Worm (Caenorhabditis elegans) whole organism, L1 larva: ENCODE measurements around the gene sru-29.

Experiments used
- C16A3.4 ChIP-seq: fragments of 150-350 bp; optimal IDR thresholded peaks from 2 replicates; lab custom pipeline; 2014; ENCODE audit warnings: missing biosample characterization, missing genetic modification characterization
- F16B12.6 ChIP-seq: fragments of 150-350 bp; optimal IDR thresholded peaks from 2 replicates; lab custom pipeline; 2014; ENCODE audit warnings: missing biosample characterization, missing genetic modification characterization
- alr-1 ChIP-seq: fragments of 200-800 bp; sonication (Bioruptor generic); optimal IDR thresholded peaks from 2 replicates; lab custom pipeline; 2018; ENCODE audit warnings: borderline replicate concordance, mild to moderate bottlenecking, missing genetic modification characterization, missing compliant biosample characterization
- aly-2 ChIP-seq: fragments of 150-350 bp; optimal IDR thresholded peaks from 2 replicates; lab custom pipeline; 2014; ENCODE audit warnings: missing biosample characterization, missing genetic modification characterization
- ama-1 ChIP-seq: fragments of 150-350 bp; optimal IDR thresholded peaks from 2 replicates; lab custom pipeline; 2014
- ceh-8 ChIP-seq: fragments of 200-800 bp; sonication (Bioruptor generic); optimal IDR thresholded peaks from 2 replicates; lab custom pipeline; 2018; ENCODE audit warnings: mild to moderate bottlenecking, missing genetic modification characterization, moderate library complexity, missing compliant biosample characterization
- ceh-88 ChIP-seq: fragments of 200-800 bp; sonication (Bioruptor generic); IDR thresholded peaks from 2 replicates; pipeline ENCODE4 v1.3.6; 2022; ENCODE audit warnings: missing genetic modification characterization, missing compliant biosample characterization
- ces-1 ChIP-seq: fragments of 150-350 bp; optimal IDR thresholded peaks from 2 replicates; lab custom pipeline; 2014; ENCODE audit warnings: missing biosample characterization, missing genetic modification reagents, missing genetic modification characterization
- dsc-1 ChIP-seq: sonication (generic microtip); optimal IDR thresholded peaks from 2 replicates; lab custom pipeline; 2016; ENCODE audit warnings: mild to moderate bottlenecking, missing genetic modification characterization, missing compliant biosample characterization
- efl-1 ChIP-seq, 4 experiments: fragments of 150-350 bp; optimal IDR thresholded peaks in 3 of 4; peaks in 1 of 4; 1 replicate in 1 of 4; 2 replicates in 3 of 4; lab custom pipeline; 2014; ENCODE audit warnings: missing biosample characterization in 2 of 4, missing genetic modification characterization in 2 of 4, missing genetic modification reagents in 2 of 4
- egl-13 ChIP-seq: sonication (generic microtip); optimal IDR thresholded peaks from 2 replicates; lab custom pipeline; 2016; ENCODE audit warnings: missing genotype, missing genetic modification reagents, missing genetic modification characterization, missing compliant biosample characterization
- egl-27 ChIP-seq, 2 experiments: fragments of 150-350 bp in 1 of 2; sonication (generic microtip); optimal IDR thresholded peaks; 3 replicates each; lab custom pipeline; 2017 to 2018; ENCODE audit warnings: missing biosample characterization in 2 of 2, missing genetic modification characterization in 2 of 2, missing genetic modification reagents in 2 of 2
- fkh-10 ChIP-seq: sonication (generic microtip); optimal IDR thresholded peaks from 2 replicates; lab custom pipeline; 2017; ENCODE audit warnings: missing biosample characterization, missing genetic modification reagents, missing genetic modification characterization
- fkh-4 ChIP-seq: sonication (generic microtip); optimal IDR thresholded peaks from 2 replicates; lab custom pipeline; 2016; ENCODE audit warnings: missing compliant biosample characterization, missing genetic modification characterization, borderline replicate concordance
- fkh-8 ChIP-seq: sonication (generic microtip); optimal IDR thresholded peaks from 2 replicates; lab custom pipeline; 2016; ENCODE audit warnings: mild to moderate bottlenecking, missing genetic modification characterization, missing compliant biosample characterization
- grh-1 ChIP-seq: fragments of 200-800 bp; sonication (Bioruptor generic); IDR thresholded peaks from 2 replicates; pipeline ENCODE4 v1.3.6; 2022; ENCODE audit warnings: missing genetic modification reagents, missing genetic modification characterization, missing compliant biosample characterization
- hlh-17 ChIP-seq: fragments of 200-800 bp; sonication (Bioruptor generic); optimal IDR thresholded peaks from 2 replicates; lab custom pipeline; 2018; ENCODE audit warnings: missing genetic modification characterization, mild to moderate bottlenecking, missing compliant biosample characterization, moderate library complexity, borderline replicate concordance
- hlh-4 ChIP-seq: sonication (generic microtip); optimal IDR thresholded peaks from 2 replicates; lab custom pipeline; 2016; ENCODE audit warnings: mild to moderate bottlenecking, missing genetic modification characterization, missing compliant biosample characterization
- lin-14 ChIP-seq: fragments of 200-800 bp; sonication (Bioruptor generic); optimal IDR thresholded peaks from 2 replicates; lab custom pipeline; 2018; ENCODE audit warnings: mild to moderate bottlenecking, missing genetic modification characterization, moderate library complexity, missing compliant biosample characterization
- lin-35 ChIP-seq, 2 experiments: fragments of 150-350 bp; optimal IDR thresholded peaks; 2 replicates each; lab custom pipeline; 2014; ENCODE audit warnings: missing biosample characterization in 2 of 2, missing genetic modification characterization in 2 of 2, missing genetic modification reagents in 2 of 2
- lsy-2 ChIP-seq, 2 experiments: fragments of 150-350 bp; optimal IDR thresholded peaks; 2 replicates each; lab custom pipeline; 2014; ENCODE audit warnings: missing biosample characterization in 2 of 2, missing genetic modification characterization in 2 of 2
- mab-9 ChIP-seq: fragments of 200-800 bp; sonication (Bioruptor generic); IDR thresholded peaks from 2 replicates; pipeline ENCODE4 v1.3.6; 2022; ENCODE audit warnings: missing genetic modification reagents, missing genetic modification characterization, missing compliant biosample characterization
- mdl-1 ChIP-seq, 2 experiments: fragments of 150-350 bp; optimal IDR thresholded peaks; 2 replicates each; lab custom pipeline; 2014 to 2017; ENCODE audit warnings: missing biosample characterization in 2 of 2, missing genetic modification characterization in 2 of 2, inconsistent platforms in 1 of 2
- nhr-11 ChIP-seq: fragments of 150-350 bp; optimal IDR thresholded peaks from 2 replicates; lab custom pipeline; 2014; ENCODE audit warnings: missing biosample characterization, missing genetic modification characterization
- nhr-20 ChIP-seq: sonication (generic microtip); optimal IDR thresholded peaks from 2 replicates; lab custom pipeline; 2016; ENCODE audit warnings: mild to moderate bottlenecking, missing genetic modification characterization, missing compliant biosample characterization
- nhr-237 ChIP-seq: fragments of 150-350 bp; optimal IDR thresholded peaks from 2 replicates; lab custom pipeline; 2014; ENCODE audit warnings: missing biosample characterization, missing genetic modification characterization
- nhr-47 ChIP-seq: sonication (generic microtip); optimal IDR thresholded peaks from 2 replicates; lab custom pipeline; 2016; ENCODE audit warnings: mild to moderate bottlenecking, missing genetic modification characterization, moderate library complexity, missing compliant biosample characterization
- nhr-76 ChIP-seq: sonication (generic microtip); optimal IDR thresholded peaks from 2 replicates; lab custom pipeline; 2017; ENCODE audit warnings: missing biosample characterization, missing genetic modification characterization
- nhr-84 ChIP-seq: sonication (generic microtip); optimal IDR thresholded peaks from 2 replicates; lab custom pipeline; 2017; ENCODE audit warnings: missing biosample characterization, missing genetic modification characterization
- nhr-85 ChIP-seq: sonication (generic microtip); peaks from one replicate; lab custom pipeline; 2016; ENCODE audit warnings: missing genetic modification characterization, inconsistent platforms, missing compliant biosample characterization
- nhr-90 ChIP-seq: sonication (generic microtip); optimal IDR thresholded peaks from 2 replicates; lab custom pipeline; 2016; ENCODE audit warnings: mild to moderate bottlenecking, missing genetic modification characterization, missing compliant biosample characterization; ENCODE audit not compliant: poor library complexity
- pag-3 ChIP-seq: sonication (generic microtip); optimal IDR thresholded peaks from 2 replicates; lab custom pipeline; 2017; ENCODE audit warnings: missing genetic modification characterization, mild to moderate bottlenecking, missing compliant biosample characterization, antibody characterized with exemption, borderline replicate concordance; ENCODE audit not compliant: insufficient read depth
- pqm-1 ChIP-seq: sonication (generic microtip); optimal IDR thresholded peaks from 3 replicates; lab custom pipeline; 2017; ENCODE audit warnings: missing biosample characterization, missing genetic modification characterization
- rnt-1 ChIP-seq: sonication (generic microtip); optimal IDR thresholded peaks from 2 replicates; lab custom pipeline; 2016; ENCODE audit warnings: mild to moderate bottlenecking, missing genetic modification characterization, moderate library complexity, missing compliant biosample characterization
- snpc-4 ChIP-seq: fragments of 150-350 bp; optimal IDR thresholded peaks from 2 replicates; lab custom pipeline; 2014; ENCODE audit warnings: missing biosample characterization, missing genetic modification characterization
- swsn-7 ChIP-seq: sonication (generic microtip); optimal IDR thresholded peaks from 2 replicates; lab custom pipeline; 2016; ENCODE audit warnings: missing genetic modification characterization, missing compliant biosample characterization
- unc-98 ChIP-seq: fragments of 200-800 bp; sonication (Bioruptor generic); IDR thresholded peaks from 2 replicates; pipeline ENCODE4 v1.3.6; 2022; ENCODE audit warnings: missing genetic modification characterization, missing compliant biosample characterization
- xbp-1 ChIP-seq: sonication (generic microtip); optimal IDR thresholded peaks from 2 replicates; lab custom pipeline; 2016; ENCODE audit warnings: missing genetic modification characterization, missing compliant biosample characterization
- zip-4 ChIP-seq: fragments of 200-800 bp; sonication (Bioruptor generic); optimal IDR thresholded peaks from 2 replicates; lab custom pipeline; 2018; ENCODE audit warnings: mild to moderate bottlenecking, missing genetic modification characterization, moderate library complexity, missing compliant biosample characterization
- ztf-11 ChIP-seq, 2 experiments: sonication (generic microtip); optimal IDR thresholded peaks; 2 replicates each; lab custom pipeline; 2016 to 2017; ENCODE audit warnings: missing genetic modification characterization in 2 of 2, missing biosample characterization in 1 of 2, missing compliant biosample characterization in 1 of 2
- ztf-4 ChIP-seq: fragments of 150-350 bp; optimal IDR thresholded peaks from 2 replicates; lab custom pipeline; 2014; ENCODE audit warnings: missing biosample characterization, missing genetic modification characterization

Gene sru-29

ce11 chrV:9771311-9771710, 39.9 kb upstream of the sru-29 start:
- no peak for TF ChIP-seq nhr-47 (tag; lab: Kevin White, UChicago)
- no peak for TF ChIP-seq nhr-76 (tag; lab: Kevin White, UChicago)
- TF ChIP-seq fkh-4 (tag; lab: Kevin White, UChicago), result no peak
- TF ChIP-seq nhr-85 (tag; lab: Kevin White, UChicago), result no peak
- no peak for TF ChIP-seq fkh-10 (GFP tag; lab: Kevin White, UChicago)
- TF ChIP-seq aly-2, result no peak
- no peak for TF ChIP-seq lin-14 (GFP tag; lab: Kevin White, UChicago)
- no peak for TF ChIP-seq pag-3 (tag; lab: Kevin White, UChicago)
- no peak for TF ChIP-seq zip-4
- no peak for TF ChIP-seq alr-1
- no peak for TF ChIP-seq hlh-4
- no peak for TF ChIP-seq rnt-1 (tag; lab: Kevin White, UChicago)
- TF ChIP-seq F16B12.6 (tag; lab: Kevin White, UChicago), result no peak
- TF ChIP-seq lsy-2 (tag; optimal IDR thresholded peaks at IDR 0.05; lab: Kevin White, UChicago), result no peak
- no peak for TF ChIP-seq swsn-7 (tag; lab: Kevin White, UChicago)
- TF ChIP-seq mdl-1 (tag; optimal IDR thresholded peaks at IDR 0.05; lab: Kevin White, UChicago), result no peak
- no peak for TF ChIP-seq ztf-11 (tag; optimal IDR thresholded peaks at IDR 0.05; lab: Kevin White, UChicago)

- TF ChIP-seq nhr-90 (tag; lab: Kevin White, UChicago) (no peak), alr-1 (no peak), ztf-4 (no peak), nhr-11 (no peak), fkh-10 (GFP tag; lab: Kevin White, UChicago) (peak; percentile 56), unc-98 (GFP tag; lab: Robert Waterston, UW) (no peak), lin-35 (GFP tag; optimal IDR thresholded peaks at IDR 0.05; lab: Kevin White, UChicago) (no peak), grh-1 (GFP tag; lab: Robert Waterston, UW) (no peak), ces-1 (GFP tag; lab: Kevin White, UChicago) (peak; percentile 99), xbp-1 (tag; lab: Kevin White, UChicago) (no peak), snpc-4 (no peak), dsc-1 (tag; lab: Kevin White, UChicago) (no peak), ceh-8 (GFP tag; lab: Kevin White, UChicago) (no peak)
Observed at ce11 chrV:9771970-9772369, 39.3 kb upstream of the sru-29 start, which contains the start of gene F46B6.2. Gene F46B6.2, plus strand, starts transcription at chrV:9772285.

- no peak for TF ChIP-seq ceh-8 (GFP tag; lab: Kevin White, UChicago)
Observed at ce11 chrV:9775734-9776133, 35.5 kb upstream of the sru-29 start, which contains the start of gene F46B6.12. Gene F46B6.12, minus strand, starts transcription at chrV:9775834.

- no peak for TF ChIP-seq pqm-1 (tag; lab: Kevin White, UChicago)
- TF ChIP-seq nhr-84 (tag; lab: Kevin White, UChicago), result no peak
- TF ChIP-seq hlh-17 (GFP tag; lab: Kevin White, UChicago), result no peak
- TF ChIP-seq ceh-8 (GFP tag; lab: Kevin White, UChicago), result no peak
- no peak for TF ChIP-seq mab-9 (GFP tag; lab: Robert Waterston, UW)
- no peak for TF ChIP-seq nhr-76 (tag; lab: Kevin White, UChicago)
Observed at ce11 chrV:9777645-9778044, 33.6 kb upstream of the sru-29 start, which contains the start of gene smg-4. Gene smg-4, minus strand, starts transcription at chrV:9777745.

ce11 chrV:9779418-9779817, 31.8 kb upstream of the sru-29 start, which contains the start of gene F46B6.4:
Gene F46B6.4, minus strand, starts transcription at chrV:9779518.
- TF ChIP-seq pqm-1 (tag; lab: Kevin White, UChicago) (no peak), mab-9 (GFP tag; lab: Robert Waterston, UW) (no peak), efl-1 (optimal IDR thresholded peaks at IDR 0.05; lab: Kevin White, UChicago) (no peak), efl-1 (GFP tag; optimal IDR thresholded peaks at IDR 0.05 in 1 of 2; lab: Kevin White, UChicago) (no peak), C16A3.4 (tag; lab: Kevin White, UChicago) (no peak), nhr-20 (tag; lab: Kevin White, UChicago) (no peak), ama-1 (lab: Kevin White, UChicago) (no peak), F16B12.6 (tag; lab: Kevin White, UChicago) (no peak), nhr-237 (tag; lab: Kevin White, UChicago) (no peak), fkh-8 (tag; lab: Kevin White, UChicago) (no peak), snpc-4 (no peak), ces-1 (GFP tag; lab: Kevin White, UChicago) (no peak), ceh-88 (no peak), egl-13 (no peak), nhr-84 (tag; lab: Kevin White, UChicago) (no peak), egl-27 (tag; optimal IDR thresholded peaks at IDR 0.05; lab: Kevin White, UChicago) (no peak)
- TF ChIP-seq, all 84 proteins: peak for 0
